Worm (Caenorhabditis elegans): ENCODE data around the gene F17E9.5.

DNA sequence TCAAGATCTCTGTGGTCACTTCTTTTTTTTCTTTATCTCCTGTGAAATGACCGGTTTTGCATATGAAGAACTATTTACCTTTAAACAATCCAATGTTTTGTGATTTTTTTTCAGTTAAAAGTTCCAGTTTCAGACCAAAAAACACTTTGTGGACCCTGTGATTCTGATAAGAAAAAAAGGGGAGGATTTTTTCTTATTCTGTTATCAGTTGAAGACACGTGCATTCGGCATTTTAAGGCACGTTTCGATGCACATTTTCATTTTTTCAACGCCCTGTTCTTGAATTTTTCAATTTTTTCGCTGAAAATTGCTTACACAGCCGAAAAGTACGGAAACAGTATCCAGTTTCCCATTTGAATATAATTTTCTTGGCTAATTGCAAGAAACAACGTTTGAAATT, 20.7 kb downstream of the F17E9.5 start, which contains the start of gene aagr-1:
- TF ChIP-seq unc-62 (GFP tag; optimal IDR thresholded peaks at IDR 0.05), result no peak
- no peak for TF ChIP-seq ztf-11 (tag; optimal IDR thresholded peaks at IDR 0.05)
